Fruit fly (Drosophila melanogaster) whole organism, embryonic: ENCODE measurements around the gene CG6689.

Experiments used
- Ada2b ChIP-seq: fragments of 200-800 bp; sonication (Bioruptor generic); IDR thresholded peaks from 2 replicates; pipeline ENCODE4 v1.3.6; 2022; ENCODE audit warnings: missing biosample characterization, missing genetic modification characterization
- Atf-2 ChIP-seq: fragments of 200-800 bp; sonication (Bioruptor generic); optimal IDR thresholded peaks from 2 replicates; lab custom pipeline; 2016; ENCODE audit warnings: missing biosample characterization, missing genetic modification characterization
- BEAF-32 ChIP-seq: fragments of 200-800 bp; sonication (Bioruptor generic); optimal IDR thresholded peaks from 3 replicates; lab custom pipeline; 2017; ENCODE audit warnings: missing biosample characterization, missing genetic modification characterization, mild to moderate bottlenecking, moderate library complexity, missing genetic modification reagents
- Bgb ChIP-seq: fragments of 200-800 bp; sonication (Bioruptor generic); IDR thresholded peaks from 2 replicates; pipeline ENCODE4 v1.3.6; 2022; ENCODE audit warnings: missing biosample characterization, missing genetic modification characterization; ENCODE audit not compliant: partially characterized antibody
- CG10979 ChIP-seq: fragments of 200-800 bp; sonication (Bioruptor generic); optimal IDR thresholded peaks from 2 replicates; lab custom pipeline; 2018; ENCODE audit warnings: missing biosample characterization, mild to moderate bottlenecking, missing genetic modification characterization, moderate library complexity
- CG11085 ChIP-seq: fragments of 200-800 bp; sonication (Bioruptor generic); IDR thresholded peaks from 2 replicates; pipeline ENCODE4 v1.3.6; 2022; ENCODE audit warnings: missing biosample characterization, missing genetic modification characterization
- CG12299 ChIP-seq: fragments of 200-800 bp; sonication (Bioruptor generic); optimal IDR thresholded peaks from 2 replicates; lab custom pipeline; 2018; ENCODE audit warnings: missing biosample characterization, mild to moderate bottlenecking, missing genetic modification characterization
- CG15073 ChIP-seq: fragments of 200-800 bp; sonication (Bioruptor generic); optimal IDR thresholded peaks from 2 replicates; lab custom pipeline; 2016; ENCODE audit warnings: missing biosample characterization, missing genetic modification characterization
- CG16813 ChIP-seq: fragments of 200-800 bp; sonication (Bioruptor generic); IDR thresholded peaks from 3 replicates; pipeline ENCODE4 v1.3.6; 2022; ENCODE audit warnings: missing biosample characterization, missing genetic modification characterization; ENCODE audit not compliant: partially characterized antibody
- CG17186 ChIP-seq: fragments of 200-800 bp; sonication (Bioruptor generic); optimal IDR thresholded peaks from 3 replicates; lab custom pipeline; 2017; ENCODE audit warnings: missing biosample characterization, missing genetic modification reagents, missing genetic modification characterization
- CG17912 ChIP-seq: fragments of 200-800 bp; sonication (Bioruptor generic); optimal IDR thresholded peaks from 2 replicates; lab custom pipeline; 2018; ENCODE audit warnings: missing biosample characterization, mild to moderate bottlenecking, missing genetic modification characterization
- CG1792 ChIP-seq: fragments of 200-800 bp; sonication (Bioruptor generic); optimal IDR thresholded peaks from 2 replicates; lab custom pipeline; 2016; ENCODE audit warnings: missing biosample characterization, missing genetic modification characterization
- CG2129 ChIP-seq: fragments of 200-800 bp; sonication (Bioruptor generic); IDR thresholded peaks from 2 replicates; pipeline ENCODE4 v1.3.6; 2022; ENCODE audit warnings: missing biosample characterization, missing genetic modification characterization; ENCODE audit not compliant: partially characterized antibody
- CG33213 ChIP-seq: fragments of 200-800 bp; sonication (Bioruptor generic); optimal IDR thresholded peaks from 3 replicates; lab custom pipeline; 2016; ENCODE audit warnings: missing biosample characterization, missing genetic modification characterization
- CG3847 ChIP-seq: fragments of 200-800 bp; sonication (Bioruptor generic); IDR thresholded peaks from 2 replicates; pipeline ENCODE4 v1.3.6; 2022; ENCODE audit warnings: missing biosample characterization, missing genetic modification characterization
- CG4854 ChIP-seq: fragments of 200-800 bp; sonication (Bioruptor generic); optimal IDR thresholded peaks from 2 replicates; lab custom pipeline; 2016; ENCODE audit warnings: missing biosample characterization, missing genetic modification characterization, inconsistent platforms
- CG5180 ChIP-seq: fragments of 200-800 bp; sonication (Bioruptor generic); optimal IDR thresholded peaks from 3 replicates; lab custom pipeline; 2017; ENCODE audit warnings: missing biosample characterization, missing genetic modification characterization, mild to moderate bottlenecking, moderate library complexity, missing genetic modification reagents
- CG5953 ChIP-seq: fragments of 200-800 bp; sonication (Bioruptor generic); IDR thresholded peaks from 2 replicates; pipeline ENCODE4 v1.3.6; 2022; ENCODE audit warnings: missing biosample characterization, missing genetic modification characterization
- CG7271 ChIP-seq: fragments of 200-800 bp; sonication (Bioruptor generic); optimal IDR thresholded peaks from 2 replicates; lab custom pipeline; 2018; ENCODE audit warnings: missing biosample characterization, mild to moderate bottlenecking, missing genetic modification characterization, moderate library complexity
- CG7372 ChIP-seq: fragments of 200-800 bp; sonication (Bioruptor generic); IDR thresholded peaks from 2 replicates; pipeline ENCODE4 v1.3.6; 2022; ENCODE audit warnings: missing biosample characterization, missing genetic modification characterization
- CG7839 ChIP-seq: fragments of 200-800 bp; sonication (Bioruptor generic); optimal IDR thresholded peaks from 3 replicates; lab custom pipeline; 2018; ENCODE audit warnings: missing biosample characterization, mild to moderate bottlenecking, missing genetic modification characterization, moderate library complexity
- E2f1 ChIP-seq: fragments of 200-800 bp; sonication (Bioruptor generic); IDR thresholded peaks from 2 replicates; pipeline ENCODE4 v1.3.6; 2022; ENCODE audit warnings: missing biosample characterization, missing genetic modification characterization
- ERR ChIP-seq: fragments of 200-800 bp; sonication (Bioruptor generic); optimal IDR thresholded peaks from 2 replicates; lab custom pipeline; 2016; ENCODE audit warnings: missing biosample characterization, missing genetic modification characterization
- Eip74EF ChIP-seq, 2 experiments: fragments of 200-800 bp in 1 of 2; fragments of >200 bp in 1 of 2; sonication (Bioruptor generic) in 1 of 2; optimal IDR thresholded peaks; 2 replicates each; lab custom pipeline; 2017 to 2019; ENCODE audit warnings: missing biosample characterization in 2 of 2, missing genetic modification characterization in 2 of 2, mild to moderate bottlenecking in 1 of 2, moderate library complexity in 1 of 2
- Ets97D ChIP-seq: fragments of 200-800 bp; sonication (Bioruptor generic); optimal IDR thresholded peaks from 3 replicates; lab custom pipeline; 2016; ENCODE audit warnings: missing biosample characterization, missing genetic modification characterization
- Fer3 ChIP-seq: fragments of 200-800 bp; sonication (Bioruptor generic); optimal IDR thresholded peaks from 2 replicates; lab custom pipeline; 2018; ENCODE audit warnings: missing biosample characterization, mild to moderate bottlenecking, missing genetic modification characterization, moderate library complexity
- HLHmδ ChIP-seq: fragments of 200-800 bp; sonication (Bioruptor generic); optimal IDR thresholded peaks from 2 replicates; lab custom pipeline; 2018; ENCODE audit warnings: missing biosample characterization, mild to moderate bottlenecking, missing genetic modification characterization, moderate library complexity
- Med ChIP-seq: fragments of 200-800 bp; sonication (Bioruptor generic); peaks from one replicate; lab custom pipeline; 2016; ENCODE audit warnings: missing biosample characterization, missing genetic modification characterization, mild to moderate bottlenecking, inconsistent platforms, moderate library complexity
- Meics ChIP-seq: fragments of 200-800 bp; sonication (Bioruptor generic); optimal IDR thresholded peaks from 2 replicates; lab custom pipeline; 2017; ENCODE audit warnings: missing biosample characterization, mild to moderate bottlenecking, missing genetic modification characterization
- Mes4 ChIP-seq: fragments of 200-800 bp; sonication (Bioruptor generic); optimal IDR thresholded peaks from 2 replicates; lab custom pipeline; 2016; ENCODE audit warnings: missing biosample characterization, missing genetic modification characterization
- Side ChIP-seq: fragments of 200-800 bp; sonication (Bioruptor generic); optimal IDR thresholded peaks from 2 replicates; lab custom pipeline; 2016; ENCODE audit warnings: missing biosample characterization, missing genetic modification characterization
- Vsx1 ChIP-seq: fragments of 200-800 bp; sonication (Bioruptor generic); optimal IDR thresholded peaks from 2 replicates; lab custom pipeline; 2017; ENCODE audit warnings: missing biosample characterization, mild to moderate bottlenecking, missing genetic modification characterization, missing genetic modification reagents
- ac ChIP-seq: fragments of 200-800 bp; sonication (Bioruptor generic); optimal IDR thresholded peaks from 3 replicates; lab custom pipeline; 2017; ENCODE audit warnings: missing biosample characterization, mild to moderate bottlenecking, missing genetic modification characterization
- amos ChIP-seq: fragments of 200-800 bp; sonication (Bioruptor generic); IDR thresholded peaks from 2 replicates; pipeline ENCODE4 v1.3.6; 2022; ENCODE audit warnings: missing biosample characterization, missing genetic modification characterization; ENCODE audit not compliant: partially characterized antibody
- bab2 ChIP-seq: fragments of 200-800 bp; sonication (Bioruptor generic); optimal IDR thresholded peaks from 2 replicates; lab custom pipeline; 2016; ENCODE audit warnings: missing biosample characterization, missing genetic modification characterization
- bcd ChIP-seq: fragments of 200-800 bp; sonication (Bioruptor generic); optimal IDR thresholded peaks from 2 replicates; lab custom pipeline; 2017; ENCODE audit warnings: missing biosample characterization, mild to moderate bottlenecking, missing genetic modification characterization
- chn ChIP-seq: fragments of 200-800 bp; sonication (Bioruptor generic); optimal IDR thresholded peaks from 2 replicates; lab custom pipeline; 2016; ENCODE audit warnings: missing biosample characterization, missing genetic modification characterization
- ci ChIP-seq: fragments of 200-800 bp; sonication (Bioruptor generic); IDR thresholded peaks from 3 replicates; pipeline ENCODE4 v1.3.6; 2022; ENCODE audit warnings: missing biosample characterization, missing genetic modification characterization
- da ChIP-seq: fragments of 200-800 bp; sonication (Bioruptor generic); optimal IDR thresholded peaks from 2 replicates; lab custom pipeline; 2016; ENCODE audit warnings: missing biosample characterization, missing genetic modification characterization
- dm ChIP-seq: fragments of 200-800 bp; sonication (Bioruptor generic); optimal IDR thresholded peaks from 3 replicates; lab custom pipeline; 2016; ENCODE audit warnings: missing biosample characterization, missing genetic modification characterization
- ewg ChIP-seq: fragments of 200-800 bp; sonication (Bioruptor generic); optimal IDR thresholded peaks from 3 replicates; lab custom pipeline; 2017; ENCODE audit warnings: mild to moderate bottlenecking, missing biosample characterization, missing genetic modification reagents, missing genetic modification characterization
- h ChIP-seq: fragments of >200 bp; optimal IDR thresholded peaks from 2 replicates; lab custom pipeline; 2017
- hkb ChIP-seq, 2 experiments: fragments of 200-800 bp in 1 of 2; fragments of >200 bp in 1 of 2; sonication (Bioruptor generic) in 1 of 2; IDR thresholded peaks in 1 of 2; optimal IDR thresholded peaks in 1 of 2; 2 replicates each; pipeline versions ENCODE4 v1.3.6 to Lab custom; 2017 to 2022; ENCODE audit warnings: missing biosample characterization in 1 of 2, missing genetic modification characterization in 1 of 2
- maf-S ChIP-seq: fragments of 200-800 bp; sonication (Bioruptor generic); optimal IDR thresholded peaks from 2 replicates; lab custom pipeline; 2016; ENCODE audit warnings: missing biosample characterization, missing genetic modification characterization
- mam ChIP-seq: fragments of 200-800 bp; sonication (Bioruptor generic); optimal IDR thresholded peaks from 3 replicates; lab custom pipeline; 2016; ENCODE audit warnings: missing biosample characterization, missing genetic modification characterization
- psq ChIP-seq: fragments of 200-800 bp; sonication (Bioruptor generic); optimal IDR thresholded peaks from 2 replicates; lab custom pipeline; 2017; ENCODE audit warnings: missing biosample characterization, missing genetic modification characterization
- sd ChIP-seq: fragments of 200-800 bp; sonication (Bioruptor generic); optimal IDR thresholded peaks from 3 replicates; lab custom pipeline; 2018; ENCODE audit warnings: missing biosample characterization, mild to moderate bottlenecking, missing genetic modification characterization, moderate library complexity
- stc ChIP-seq: fragments of 200-800 bp; sonication (Bioruptor generic); IDR thresholded peaks from 2 replicates; pipeline ENCODE4 v1.3.6; 2022; ENCODE audit warnings: missing biosample characterization, missing genetic modification characterization
- trem ChIP-seq: fragments of 200-800 bp; optimal IDR thresholded peaks from 3 replicates; lab custom pipeline; 2019; ENCODE audit warnings: missing biosample characterization, mild to moderate bottlenecking, missing genetic modification characterization, moderate library complexity
- tx ChIP-seq: fragments of 200-800 bp; sonication (Bioruptor generic); optimal IDR thresholded peaks from 2 replicates; lab custom pipeline; 2016; ENCODE audit warnings: missing biosample characterization, missing genetic modification characterization

Gene CG6689

dm6 chr3R:11208766-11209331 lies 11.0 kb downstream of the CG6689 start (continued):
- TF ChIP-seq ci (GFP tag; lab: Robert Waterston, UW) = 0 out of 3 replicates have a peak, but pooled peaks have one; percentile 28
- TF ChIP-seq CG2129 (GFP tag; lab: Robert Waterston, UW) = no peak
- no peak for TF ChIP-seq tx (GFP tag; lab: Kevin White, UChicago)
- TF ChIP-seq mam (GFP tag; lab: Kevin White, UChicago) = no peak
- no peak for TF ChIP-seq bcd (GFP tag; lab: Kevin White, UChicago)
- no peak for TF ChIP-seq stc (GFP tag; lab: Robert Waterston, UW)
- TF ChIP-seq h (lab: Kevin White, UChicago) = no peak
- no peak for TF ChIP-seq chn
- TF ChIP-seq amos (GFP tag; lab: Robert Waterston, UW) = peak; percentile 2; the same call in 1 of the 2 replicates
- TF ChIP-seq bab2 = no peak
- TF ChIP-seq ERR = no peak
- no peak for TF ChIP-seq CG33213 (GFP tag; lab: Kevin White, UChicago)
- no peak for TF ChIP-seq da
- TF ChIP-seq CG3847 (GFP tag; lab: Robert Waterston, UW) = no peak
- TF ChIP-seq CG17186 (GFP tag; lab: Kevin White, UChicago) = no peak
- no peak for TF ChIP-seq Side
- TF ChIP-seq Bgb = peak; percentile 34; the same call in 1 of the 2 replicates
- TF ChIP-seq Ada2b (GFP tag; lab: Robert Waterston, UW) = no peak
- TF ChIP-seq CG1792 (GFP tag; lab: Kevin White, UChicago) = no peak
- TF ChIP-seq CG11085 (GFP tag; lab: Robert Waterston, UW) = no peak
- TF ChIP-seq CG15073 (GFP tag; lab: Kevin White, UChicago) = no peak
- no peak for TF ChIP-seq CG12299 (tag; lab: Kevin White, UChicago)
- TF ChIP-seq CG10979 = peak; percentile 83
- TF ChIP-seq CG4854 (GFP tag; lab: Kevin White, UChicago) = no peak
- no peak for TF ChIP-seq ac (GFP tag; lab: Kevin White, UChicago)
- TF ChIP-seq trem (tag; lab: Kevin White, UChicago) = no peak
- no peak for TF ChIP-seq Vsx1
- no peak for TF ChIP-seq hkb (optimal IDR thresholded peaks at IDR 0.05; lab: Kevin White, UChicago)
- TF ChIP-seq hkb (GFP tag; IDR thresholded peaks at IDR 0.05; lab: Robert Waterston, UW) = no peak
- TF ChIP-seq ewg = no peak
- TF ChIP-seq dm (GFP tag; lab: Kevin White, UChicago) = no peak
- no peak for TF ChIP-seq CG7271 (tag; lab: Kevin White, UChicago)
- no peak for TF ChIP-seq CG5953 (GFP tag; lab: Robert Waterston, UW)
- peak; percentile 95 for TF ChIP-seq CG7372
- TF ChIP-seq Ets97D (GFP tag; lab: Kevin White, UChicago) = peak; percentile 96
- TF ChIP-seq Fer3 (tag; lab: Kevin White, UChicago) = no peak
- TF ChIP-seq Mes4 (GFP tag; lab: Kevin White, UChicago) = no peak
- TF ChIP-seq maf-S = no peak
- TF ChIP-seq psq (GFP tag; lab: Kevin White, UChicago) = no peak
- no peak for TF ChIP-seq BEAF-32 (GFP tag; lab: Kevin White, UChicago)
- no peak for TF ChIP-seq Atf-2 (GFP tag; lab: Kevin White, UChicago)
- no peak for TF ChIP-seq Meics (GFP tag; lab: Kevin White, UChicago)
- no peak for TF ChIP-seq CG16813 (GFP tag; lab: Robert Waterston, UW)
- no peak for TF ChIP-seq CG5180 (GFP tag; lab: Kevin White, UChicago)
- no peak for TF ChIP-seq CG17912 (GFP tag; lab: Kevin White, UChicago)
- TF ChIP-seq HLHmδ = no peak
- peak; percentile 94 for TF ChIP-seq Med
- no peak for TF ChIP-seq sd (tag; lab: Kevin White, UChicago)
- peak in 1 of 2 experiments; percentile 61 for TF ChIP-seq Eip74EF (GFP tag; optimal IDR thresholded peaks at IDR 0.05; lab: Kevin White, UChicago)
- peak; percentile 11 for TF ChIP-seq CG7839
- no peak for TF ChIP-seq E2f1 (GFP tag; lab: Robert Waterston, UW)
- TF ChIP-seq, all 482 proteins: peak for 16
